Fruit fly (Drosophila melanogaster) ovary, adult (tissue): ENCODE results near the gene CG10053.

Source experiments
- CG17801 ChIP-seq: fragments of 200-800 bp; optimal IDR thresholded peaks from 2 replicates; lab custom pipeline; 2019; ENCODE audit warnings: missing biosample characterization, mild to moderate bottlenecking, missing genetic modification characterization, moderate library complexity; ENCODE audit not compliant: partially characterized antibody

CG10053 gene

DNA sequence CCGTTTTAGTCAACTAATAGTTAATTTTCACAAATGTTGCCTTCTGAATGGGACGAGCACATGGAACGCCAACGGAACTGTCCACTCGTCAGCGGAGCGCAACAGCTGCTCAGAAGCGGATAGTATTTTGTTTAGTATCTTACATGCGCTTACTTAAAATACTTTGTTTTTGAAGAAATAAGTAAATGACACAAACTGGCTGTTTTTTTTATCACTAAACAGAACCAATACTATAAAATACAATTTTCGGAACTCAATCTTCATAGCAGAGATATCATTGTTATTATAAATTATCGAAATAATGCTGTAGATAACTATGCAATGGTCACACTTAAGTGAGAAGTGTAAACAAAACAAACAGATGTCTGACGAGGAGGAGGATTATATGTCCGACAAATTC lies at the start of gene CG10053, which contains the start of gene Noc3:
Gene CG10053, plus strand, starts transcription at position 202 of the 400 bp plus-strand sequence.
Gene Noc3, minus strand, starts transcription at position 81 of the 400 bp plus-strand sequence.
- no peak for TF ChIP-seq CG17801 (GFP tag; lab: Kevin White, UChicago)

DNA sequence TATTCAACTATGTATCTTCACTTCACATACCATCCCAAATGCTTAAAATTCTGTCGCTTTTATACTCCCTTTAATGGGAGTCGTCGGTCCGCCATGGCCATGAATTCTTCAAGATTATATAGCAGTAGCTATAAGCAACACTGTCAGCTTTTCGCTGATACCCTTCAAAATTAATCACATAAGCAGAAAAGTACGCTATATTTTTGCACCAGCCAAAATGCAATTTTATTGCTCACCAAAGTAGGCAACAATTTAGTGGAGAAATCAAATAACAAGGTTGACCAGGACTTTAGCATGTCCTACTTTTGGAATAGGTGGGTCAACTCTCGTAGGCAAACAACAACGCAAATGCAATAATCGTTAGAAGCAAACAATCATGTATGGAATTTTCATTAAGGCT lies 47.0 kb upstream of the CG10053 start:
- no peak for TF ChIP-seq CG17801 (GFP tag; lab: Kevin White, UChicago)

DNA sequence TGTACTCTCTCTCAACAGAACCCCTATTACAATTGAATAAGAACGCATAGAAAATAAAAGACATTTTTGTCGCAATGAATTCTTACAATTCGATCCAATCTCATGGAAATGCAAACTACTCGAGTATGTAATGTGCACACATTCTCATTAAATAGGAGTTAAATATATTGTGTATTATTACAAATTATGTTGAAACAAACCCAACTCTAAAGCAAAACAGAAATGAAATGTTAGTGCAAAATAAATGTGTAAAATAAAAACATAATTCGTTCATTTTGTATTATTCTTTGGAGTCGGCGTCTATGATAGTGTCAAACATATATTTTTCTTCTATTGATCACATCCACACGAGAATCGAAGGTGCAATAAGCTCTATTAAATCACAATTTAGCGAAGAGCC lies 46.2 kb upstream of the CG10053 start, which contains the start of gene CG14609:
Gene CG14609, plus strand, starts transcription at position 301 of the 400 bp plus-strand sequence.
- TF ChIP-seq CG17801 (GFP tag; lab: Kevin White, UChicago) = no peak

DNA sequence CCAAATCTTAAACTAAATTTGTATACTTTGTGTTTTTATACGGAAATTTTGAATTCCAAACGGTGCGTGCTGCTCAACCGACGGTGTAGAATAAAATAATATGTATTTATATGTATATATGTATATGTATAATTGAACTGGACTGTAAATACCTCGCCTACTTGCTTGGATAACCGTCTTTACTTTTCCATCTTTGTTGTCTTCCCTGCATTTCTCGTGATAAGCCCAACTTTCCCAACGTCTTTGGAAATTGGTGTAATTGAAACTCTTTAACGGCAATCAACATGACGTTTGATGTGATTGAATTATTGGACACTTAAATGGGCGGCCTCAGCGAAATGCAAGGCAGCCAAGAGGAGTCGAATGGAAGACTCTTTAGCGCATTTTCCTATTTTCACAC lies 38.6 kb upstream of the CG10053 start, which contains the start of gene CG1288:
Gene CG1288, minus strand, starts transcription at position 101 of the 400 bp plus-strand sequence.
- no peak for TF ChIP-seq CG17801 (GFP tag; lab: Kevin White, UChicago)

DNA sequence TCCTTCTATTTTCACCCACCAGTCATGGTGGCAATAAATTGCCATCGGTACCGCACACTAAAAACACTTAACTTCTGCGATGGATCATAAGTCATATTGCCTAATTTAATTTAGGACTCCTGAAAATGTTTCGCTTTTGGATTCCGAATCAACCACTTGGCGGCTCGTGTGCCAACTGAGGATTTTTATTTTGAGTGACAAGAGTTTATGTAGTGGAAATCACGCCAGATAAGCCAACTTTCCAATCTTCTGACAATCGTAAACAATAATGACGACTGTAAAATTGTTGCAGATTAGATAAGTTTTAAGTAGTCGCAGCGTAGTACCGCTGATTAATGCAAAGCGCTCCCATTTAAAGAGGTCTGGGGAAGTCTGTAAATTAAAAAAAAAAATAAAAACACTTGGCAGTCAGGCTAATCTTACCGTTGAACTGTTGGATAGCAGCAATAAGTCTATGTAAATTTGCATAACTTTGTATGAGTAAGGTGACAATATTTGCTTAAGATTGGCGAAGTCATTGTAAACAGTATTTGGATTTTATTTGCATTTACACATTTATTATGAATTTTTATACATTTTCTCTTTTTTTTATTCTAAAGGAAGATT lies 29.9 kb upstream of the CG10053 start, which contains the start of gene CG14606:
Gene CG14606, minus strand, starts transcription at position 160 of the 606 bp plus-strand sequence.
- TF ChIP-seq CG17801 (GFP tag; lab: Kevin White, UChicago) = no peak

DNA sequence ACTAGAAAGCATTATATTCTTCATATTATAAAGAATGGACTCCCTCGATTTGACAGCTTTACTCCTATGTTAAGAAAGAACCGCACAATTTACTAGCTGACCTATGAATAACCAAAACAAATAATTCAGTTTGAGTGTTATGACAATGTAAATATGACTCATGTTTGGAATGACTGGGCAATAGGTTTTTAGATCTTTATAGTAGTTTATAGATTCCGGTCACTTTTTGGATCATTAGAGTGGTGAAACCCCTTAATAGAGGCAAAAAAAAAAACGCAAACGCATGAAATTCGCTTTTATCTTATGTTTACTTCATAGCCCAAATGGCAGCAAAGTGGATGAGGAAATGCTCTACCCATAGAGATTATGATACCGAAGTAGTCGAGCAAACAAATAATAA lies 27.3 kb upstream of the CG10053 start, which contains the start of gene CG14605:
Gene CG14605, minus strand, starts transcription at position 101 of the 400 bp plus-strand sequence.
- no peak for TF ChIP-seq CG17801 (GFP tag; lab: Kevin White, UChicago)

DNA sequence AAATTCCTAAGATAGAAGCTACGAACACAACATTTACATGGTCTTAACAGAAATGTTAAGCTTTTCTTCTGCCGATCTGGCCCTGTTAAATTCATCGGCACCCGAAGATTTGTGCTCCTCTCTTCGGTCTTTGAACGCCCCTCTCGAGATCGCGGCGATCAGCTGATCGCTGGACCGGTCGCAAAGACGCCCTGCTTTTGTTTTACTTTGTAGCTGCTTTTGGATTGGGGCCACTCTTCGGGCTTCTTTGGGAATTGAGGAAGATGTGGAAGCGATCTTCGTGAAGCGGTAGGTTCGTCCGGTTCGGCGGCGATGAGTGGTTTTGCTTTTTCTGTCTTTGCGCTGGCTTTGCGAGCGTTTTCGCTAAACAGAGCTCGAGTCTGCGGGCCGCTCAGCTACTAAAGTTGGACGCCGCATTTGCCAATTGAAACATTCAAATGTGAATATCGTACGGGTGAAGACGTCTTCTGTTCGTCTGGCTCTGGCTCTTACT lies 22.9 kb upstream of the CG10053 start, which contains the start of gene thw:
Gene thw, plus strand, starts transcription at position 443 of the 493 bp plus-strand sequence.
- TF ChIP-seq CG17801 (GFP tag; lab: Kevin White, UChicago) = no peak

DNA sequence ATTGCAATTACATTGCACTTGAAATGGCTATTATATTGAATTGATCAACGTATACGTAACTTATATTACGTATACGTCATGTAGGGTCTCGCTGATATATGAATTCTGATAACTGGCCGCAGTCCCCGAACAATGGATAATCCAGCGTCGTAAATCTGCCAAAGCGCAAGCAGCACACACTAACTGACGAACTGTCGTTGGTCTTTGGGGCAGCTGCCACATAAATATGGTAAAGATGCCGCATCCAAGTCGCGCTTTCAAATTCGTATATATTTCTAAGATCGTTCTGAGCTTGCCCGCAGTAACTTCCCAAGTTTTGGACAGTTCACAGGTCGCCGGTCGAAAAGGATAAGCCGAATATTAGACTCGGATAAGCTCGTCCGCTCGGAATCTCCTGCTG lies 5.4 kb upstream of the CG10053 start, which contains the start of gene CG14607:
Gene CG14607, plus strand, starts transcription at position 301 of the 400 bp plus-strand sequence.
- TF ChIP-seq CG17801 (GFP tag; lab: Kevin White, UChicago) = no peak

DNA sequence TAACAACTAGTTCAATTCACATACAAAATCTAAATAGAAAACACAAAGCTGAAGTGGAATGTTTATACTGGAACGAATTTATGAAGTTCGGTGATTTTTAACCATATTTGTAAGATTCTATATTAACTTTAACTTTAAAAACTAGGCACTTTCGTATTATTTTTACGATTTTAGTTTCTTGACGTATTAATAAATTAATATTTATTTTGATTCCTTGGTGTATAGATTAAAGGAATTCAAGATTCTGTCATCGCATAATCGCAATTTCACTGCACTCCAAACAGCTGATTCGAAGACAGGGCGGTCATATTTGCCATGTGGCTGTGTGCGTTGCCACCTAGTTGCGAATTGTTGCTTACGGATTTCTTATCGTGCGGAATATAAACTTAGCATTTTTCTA lies 2.6 kb downstream of the CG10053 start, which contains the start of the genes CG1227 and Dtwd2:
Gene CG1227, minus strand, starts transcription at position 279 of the 400 bp plus-strand sequence.
Gene Dtwd2, plus strand, starts transcription at position 336 of the 400 bp plus-strand sequence.
- TF ChIP-seq CG17801 (GFP tag; lab: Kevin White, UChicago) = peak; percentile 98

DNA sequence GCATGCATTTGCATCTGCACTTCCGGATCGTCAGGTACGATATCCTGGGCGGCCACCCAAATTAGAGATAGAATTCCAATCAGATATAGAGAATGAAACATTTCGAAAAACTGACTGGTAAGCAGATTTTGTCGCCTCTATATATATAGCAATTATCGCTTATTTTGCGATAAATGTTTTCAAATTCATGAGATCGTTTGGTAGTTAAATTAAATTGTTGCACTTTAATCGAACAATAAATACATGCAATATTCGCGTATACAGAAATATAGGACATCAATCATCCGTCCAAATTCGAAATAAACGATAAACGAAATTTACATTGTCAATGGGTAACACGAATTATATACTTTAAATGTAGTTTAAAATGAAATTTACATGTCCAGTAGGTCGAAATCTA lies 5.0 kb downstream of the CG10053 start, which contains the start of gene Obp84a:
Gene Obp84a, minus strand, starts transcription at position 101 of the 400 bp plus-strand sequence.
- no peak for TF ChIP-seq CG17801 (GFP tag; lab: Kevin White, UChicago)

DNA sequence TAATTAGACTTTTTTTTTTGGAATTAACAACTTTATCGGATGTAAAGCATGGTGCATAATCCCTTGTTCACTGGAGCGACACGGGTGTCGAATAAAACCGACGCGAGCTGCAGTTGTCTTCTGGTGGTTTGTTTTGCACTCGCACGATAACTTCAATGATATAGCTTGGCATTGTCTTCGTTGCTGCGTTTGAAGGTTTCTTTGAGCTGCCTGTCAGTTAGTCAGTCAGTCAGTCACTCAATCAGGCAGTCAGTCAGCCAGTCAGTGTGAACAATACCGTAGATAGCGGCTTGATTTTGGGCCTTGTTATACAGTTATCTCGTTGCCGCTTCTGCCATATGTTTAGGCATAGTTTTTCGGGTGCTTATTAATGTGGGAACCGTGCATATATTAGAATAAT lies 12.7 kb downstream of the CG10053 start:
- TF ChIP-seq CG17801 (GFP tag; lab: Kevin White, UChicago) = no peak

DNA sequence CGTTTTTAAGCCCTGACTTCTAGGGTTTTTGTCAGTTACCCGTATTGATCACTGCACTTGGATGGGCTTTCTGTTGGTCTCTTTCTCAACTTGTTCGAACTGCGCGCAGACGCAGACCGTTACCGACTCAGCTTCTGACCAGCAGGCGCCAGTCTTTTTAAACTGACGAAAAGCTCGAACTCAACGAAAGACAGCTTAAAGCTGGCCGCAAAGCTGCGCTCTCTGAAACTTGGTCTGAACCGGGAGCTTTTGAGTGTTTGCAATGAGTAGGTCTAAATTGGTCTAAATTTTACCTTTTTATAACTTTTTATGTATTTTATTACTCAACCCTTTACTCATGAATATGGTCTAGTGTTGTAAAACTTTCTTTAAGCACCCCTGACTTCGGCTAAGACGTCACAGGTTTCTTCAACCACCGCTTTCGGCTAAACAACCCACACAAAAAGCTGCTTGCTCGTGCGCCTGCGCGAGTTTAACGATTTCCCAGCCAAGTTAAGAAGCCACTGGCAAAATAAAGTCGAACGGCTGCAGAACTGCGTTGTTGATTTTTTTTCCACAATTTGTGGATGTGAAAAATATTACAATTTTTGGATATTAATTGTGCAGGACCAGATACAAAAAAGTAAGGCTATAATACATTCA lies 18.8 kb downstream of the CG10053 start, which contains the start of the genes Gld and Syt4:
Gene Gld, minus strand, starts transcription at position 137 of the 642 bp plus-strand sequence.
Gene Syt4, plus strand, starts transcription at position 499 of the 642 bp plus-strand sequence.
- TF ChIP-seq CG17801 (GFP tag; lab: Kevin White, UChicago) = no peak

DNA sequence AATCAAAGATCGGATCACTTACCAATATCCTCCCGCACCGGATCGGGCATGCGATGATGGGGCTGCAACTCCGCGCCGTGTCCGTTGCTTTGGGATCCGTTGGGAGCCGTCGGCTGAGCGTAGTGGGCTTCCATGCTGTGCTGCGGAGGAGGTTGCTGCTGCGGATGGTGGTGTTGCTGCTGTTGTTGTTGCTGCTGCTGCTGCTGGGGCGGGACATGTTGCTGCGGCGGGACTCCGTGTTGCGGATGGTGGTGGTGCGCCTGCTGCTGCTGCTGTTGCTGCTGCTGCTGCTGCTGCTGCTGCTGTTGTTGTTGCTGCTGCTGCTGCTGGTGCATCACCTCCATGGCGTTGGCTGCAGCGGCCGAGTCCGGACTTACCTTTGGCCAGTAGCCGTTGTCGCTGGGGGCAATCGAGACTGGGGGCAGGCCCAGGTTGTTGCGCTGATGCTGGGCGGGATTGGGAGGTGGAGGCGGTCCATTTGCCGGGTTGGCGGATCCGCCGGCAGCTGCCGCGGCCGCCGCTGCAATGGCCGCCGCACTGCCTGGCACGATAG lies 28.2 kb downstream of the CG10053 start:
- TF ChIP-seq CG17801 (GFP tag; lab: Kevin White, UChicago) = no peak

DNA sequence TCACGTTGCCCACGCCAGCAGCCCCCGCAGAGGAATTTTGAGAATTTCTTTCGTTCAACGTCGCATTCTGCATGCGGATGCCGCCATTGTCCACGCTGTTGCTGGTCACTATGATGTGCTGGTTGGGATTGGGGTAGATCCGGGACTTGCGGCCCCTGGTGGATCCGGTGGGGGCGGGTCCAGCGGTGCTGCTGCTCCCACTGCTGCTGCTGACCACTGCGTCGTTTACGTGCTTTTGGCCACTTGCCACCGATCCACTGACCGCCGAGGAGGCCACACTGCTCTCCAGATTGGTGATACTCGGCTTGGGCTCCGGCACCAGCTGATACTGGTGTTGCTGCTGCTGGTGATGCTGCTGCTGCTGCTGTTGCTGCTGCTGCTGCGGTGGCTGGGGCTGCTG lies 29.9 kb downstream of the CG10053 start:
- TF ChIP-seq CG17801 (GFP tag; lab: Kevin White, UChicago) = no peak
